Worm (Caenorhabditis elegans): ENCODE data around the gene set-22.

DNA sequence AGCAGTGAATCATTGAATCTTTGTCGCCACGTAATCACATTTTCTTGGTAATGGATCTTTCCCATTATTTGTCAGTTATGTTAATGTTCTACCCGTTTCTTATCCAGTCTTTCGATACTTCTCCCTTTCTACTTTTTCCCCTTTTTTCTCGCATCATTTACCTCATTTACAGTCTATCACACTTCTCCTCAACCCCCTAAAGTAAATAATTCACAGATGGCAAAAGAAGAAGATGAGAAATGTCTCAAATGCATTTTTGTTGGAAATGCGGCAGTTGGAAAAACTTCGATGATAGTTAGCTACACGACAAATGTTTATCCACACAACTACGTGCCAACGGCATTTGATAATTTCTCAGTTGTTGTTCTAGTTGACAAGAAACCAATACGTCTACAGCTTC lies 25.4 kb downstream of the set-22 start, which contains the start of gene chw-1:
- TF ChIP-seq lin-39 (tag; optimal IDR thresholded peaks at IDR 0.05), result no peak
- no peak for TF ChIP-seq nhr-25 (tag; optimal IDR thresholded peaks at IDR 0.05)
- TF ChIP-seq tbx-2 (tag; optimal IDR thresholded peaks at IDR 0.05), result no peak
- no peak for TF ChIP-seq ztf-11 (tag; optimal IDR thresholded peaks at IDR 0.05)
- no peak for TF ChIP-seq fos-1 (tag; optimal IDR thresholded peaks at IDR 0.05)
- no peak for TF ChIP-seq mdl-1 (tag; optimal IDR thresholded peaks at IDR 0.05)

All from whole organism, L3 larva.